Worm (Caenorhabditis elegans) whole organism, L4 larva: ENCODE results near the gene faah-1.
A peak's percentile ranks its signal among the peaks of the same experiment; 100 is the strongest.

Source experiments
- D1046.2 ChIP-seq: fragments of 200-800 bp; sonication (Bioruptor generic); IDR thresholded peaks from 2 replicates; pipeline ENCODE4 v1.3.6; 2022; ENCODE audit warnings: missing genetic modification characterization, missing compliant biosample characterization
- F10B5.3 ChIP-seq: sonication (generic microtip); optimal IDR thresholded peaks from 2 replicates; lab custom pipeline; 2016; ENCODE audit warnings: mild to moderate bottlenecking, missing genetic modification characterization, missing compliant biosample characterization
- F26F4.8 ChIP-seq: fragments of 200-800 bp; sonication (Bioruptor generic); conservative IDR thresholded peaks from 2 replicates; pipeline ENCODE4 v1.3.6; 2022; ENCODE audit warnings: missing genetic modification characterization, missing compliant biosample characterization
- F49E8.2 ChIP-seq: sonication (generic microtip); optimal IDR thresholded peaks from 2 replicates; lab custom pipeline; 2016; ENCODE audit warnings: missing compliant biosample characterization, mild to moderate bottlenecking, missing genetic modification characterization, borderline replicate concordance
- R02D3.7 ChIP-seq: fragments of 150-350 bp; sonication (generic microtip); optimal IDR thresholded peaks from 3 replicates; lab custom pipeline; 2014; ENCODE audit warnings: missing biosample characterization, missing genetic modification characterization
- T26A8.4 ChIP-seq: fragments of 200-800 bp; sonication (Bioruptor generic); IDR thresholded peaks from 2 replicates; pipeline ENCODE4 v1.3.6; 2022; ENCODE audit warnings: missing genetic modification characterization, missing compliant biosample characterization
- Y105C5A.15 ChIP-seq: fragments of 200-800 bp; sonication (Bioruptor generic); IDR thresholded peaks from 2 replicates; pipeline ENCODE4 v1.3.6; 2022; ENCODE audit warnings: missing genetic modification characterization, missing compliant biosample characterization
- Y48G9A.11 ChIP-seq: fragments of 200-800 bp; sonication (Bioruptor generic); IDR thresholded peaks from 2 replicates; pipeline ENCODE4 v1.3.6; 2022; ENCODE audit warnings: missing genetic modification reagents, missing genetic modification characterization, missing compliant biosample characterization
- Y75B8A.6 ChIP-seq: fragments of 200-800 bp; sonication (Bioruptor generic); IDR thresholded peaks from 2 replicates; pipeline ENCODE4 v1.3.6; 2022; ENCODE audit warnings: missing genetic modification reagents, missing genetic modification characterization, missing compliant biosample characterization
- aly-2 ChIP-seq: sonication (generic microtip); optimal IDR thresholded peaks from 2 replicates; lab custom pipeline; 2018; ENCODE audit warnings: missing biosample characterization, missing genetic modification characterization
- arid-1 ChIP-seq: fragments of 200-800 bp; sonication (Bioruptor generic); conservative IDR thresholded peaks from 2 replicates; pipeline ENCODE4 v1.3.6; 2022; ENCODE audit warnings: missing genetic modification reagents, missing genetic modification characterization, missing compliant biosample characterization
- attf-4 ChIP-seq: sonication (generic microtip); optimal IDR thresholded peaks from 3 replicates; lab custom pipeline; 2017; ENCODE audit warnings: missing biosample characterization, missing genetic modification characterization
- ceh-62 ChIP-seq: sonication (generic microtip); optimal IDR thresholded peaks from 2 replicates; lab custom pipeline; 2017; ENCODE audit warnings: missing biosample characterization, missing genetic modification characterization
- daf-16 ChIP-seq, 3 experiments: sonication (generic microtip); optimal IDR thresholded peaks; 2 replicates each; lab custom pipeline; 2016 to 2017; ENCODE audit warnings: missing genetic modification characterization in 3 of 3, missing genetic modification reagents in 3 of 3, mild to moderate bottlenecking in 2 of 3, missing compliant biosample characterization in 2 of 3, missing biosample characterization in 1 of 3, moderate library complexity in 1 of 3
- daf-19 ChIP-seq: fragments of 200-800 bp; sonication (Bioruptor generic); conservative IDR thresholded peaks from 2 replicates; pipeline ENCODE4 v1.3.6; 2022; ENCODE audit warnings: missing genetic modification characterization, missing compliant biosample characterization
- daf-8 ChIP-seq: fragments of 200-800 bp; sonication (Bioruptor generic); IDR thresholded peaks from 2 replicates; pipeline ENCODE4 v1.3.6; 2022; ENCODE audit warnings: missing genetic modification characterization, missing compliant biosample characterization
- dpl-1 ChIP-seq: fragments of 150-350 bp; optimal IDR thresholded peaks from 2 replicates; lab custom pipeline; 2014; ENCODE audit warnings: missing biosample characterization, missing genetic modification reagents, missing genetic modification characterization
- duxl-1 ChIP-seq: sonication (generic microtip); optimal IDR thresholded peaks from 2 replicates; lab custom pipeline; 2016; ENCODE audit warnings: mild to moderate bottlenecking, missing genetic modification characterization, moderate library complexity, missing compliant biosample characterization; ENCODE audit not compliant: poor library complexity
- egl-27 ChIP-seq: sonication (generic microtip); optimal IDR thresholded peaks from 3 replicates; lab custom pipeline; 2017; ENCODE audit warnings: missing biosample characterization, missing genetic modification reagents, missing genetic modification characterization
- fkh-10 ChIP-seq: fragments of 150-350 bp; optimal IDR thresholded peaks from 2 replicates; lab custom pipeline; 2014; ENCODE audit warnings: missing biosample characterization, missing genetic modification reagents, missing genetic modification characterization
- hlh-11 ChIP-seq: fragments of 200-800 bp; sonication (Bioruptor generic); optimal IDR thresholded peaks from 2 replicates; lab custom pipeline; 2018; ENCODE audit warnings: mild to moderate bottlenecking, missing genetic modification characterization, missing compliant biosample characterization
- hlh-30 ChIP-seq: sonication (generic microtip); optimal IDR thresholded peaks from 2 replicates; lab custom pipeline; 2017; ENCODE audit warnings: antibody characterized with exemption, mild to moderate bottlenecking, missing genetic modification characterization, missing compliant biosample characterization; ENCODE audit not compliant: insufficient read depth
- hmg-1.1 ChIP-seq: fragments of 200-800 bp; sonication (Bioruptor generic); IDR thresholded peaks from 2 replicates; pipeline ENCODE4 v1.3.6; 2022; ENCODE audit warnings: missing genetic modification reagents, missing genetic modification characterization, missing compliant biosample characterization
- jun-1 ChIP-seq: fragments of 150-350 bp; optimal IDR thresholded peaks from 2 replicates; lab custom pipeline; 2014; ENCODE audit warnings: missing biosample characterization, missing genetic modification reagents, missing genetic modification characterization
- lim-7 ChIP-seq: fragments of 200-800 bp; sonication (Bioruptor generic); IDR thresholded peaks from 2 replicates; pipeline ENCODE4 v1.3.6; 2022; ENCODE audit warnings: missing genetic modification characterization, missing compliant biosample characterization
- lin-13 ChIP-seq: fragments of 150-350 bp; optimal IDR thresholded peaks from 2 replicates; lab custom pipeline; 2014; ENCODE audit warnings: missing biosample characterization, missing genetic modification reagents, missing genetic modification characterization
- lin-38 ChIP-seq: fragments of 200-800 bp; sonication (Bioruptor generic); IDR thresholded peaks from 2 replicates; pipeline ENCODE4 v1.3.6; 2022; ENCODE audit warnings: missing genetic modification reagents, missing genetic modification characterization, missing compliant biosample characterization
- mdl-1 ChIP-seq, 2 experiments: fragments of 150-350 bp in 1 of 2; sonication (generic microtip) in 1 of 2; optimal IDR thresholded peaks; 2 replicates each; lab custom pipeline; 2014 to 2017; ENCODE audit warnings: missing biosample characterization in 2 of 2, missing genetic modification characterization in 2 of 2
- mes-2 ChIP-seq: sonication (generic microtip); optimal IDR thresholded peaks from 2 replicates; lab custom pipeline; 2016; ENCODE audit warnings: missing genotype, mild to moderate bottlenecking, missing genetic modification characterization, missing compliant biosample characterization; ENCODE audit not compliant: poor library complexity, severe bottlenecking
- mxl-2 ChIP-seq: fragments of 200-800 bp; sonication (Bioruptor generic); conservative IDR thresholded peaks from 2 replicates; pipeline ENCODE4 v1.3.6; 2022; ENCODE audit warnings: missing genetic modification reagents, missing genetic modification characterization, missing compliant biosample characterization
- mxl-3 ChIP-seq: fragments of 200-800 bp; sonication (Bioruptor generic); optimal IDR thresholded peaks from 2 replicates; lab custom pipeline; 2018; ENCODE audit warnings: mild to moderate bottlenecking, missing genetic modification characterization, missing compliant biosample characterization
- nhr-10 ChIP-seq: fragments of 150-350 bp; optimal IDR thresholded peaks from 2 replicates; lab custom pipeline; 2014; ENCODE audit warnings: missing biosample characterization, missing genetic modification characterization
- nhr-102 ChIP-seq: sonication (generic microtip); optimal IDR thresholded peaks from 2 replicates; lab custom pipeline; 2016; ENCODE audit warnings: mild to moderate bottlenecking, missing genetic modification characterization, moderate library complexity, missing compliant biosample characterization
- nhr-41 ChIP-seq: fragments of 200-800 bp; sonication (Bioruptor generic); IDR thresholded peaks from 2 replicates; pipeline ENCODE4 v1.3.6; 2022; ENCODE audit warnings: missing genetic modification reagents, missing genetic modification characterization, missing compliant biosample characterization
- nhr-42 ChIP-seq: fragments of 200-800 bp; sonication (Bioruptor generic); IDR thresholded peaks from 2 replicates; pipeline ENCODE4 v1.3.6; 2022; ENCODE audit warnings: missing genetic modification characterization, missing compliant biosample characterization
- nhr-48 ChIP-seq: sonication (generic microtip); optimal IDR thresholded peaks from 2 replicates; lab custom pipeline; 2016; ENCODE audit warnings: mild to moderate bottlenecking, missing genetic modification characterization, missing compliant biosample characterization
- php-3 ChIP-seq: fragments of 200-800 bp; sonication (Bioruptor generic); IDR thresholded peaks from 2 replicates; pipeline ENCODE4 v1.3.6; 2022; ENCODE audit warnings: missing genetic modification reagents, missing genetic modification characterization, missing compliant biosample characterization
- pqm-1 ChIP-seq: sonication (generic microtip); optimal IDR thresholded peaks from 2 replicates; lab custom pipeline; 2017; ENCODE audit warnings: missing biosample characterization, missing genetic modification characterization
- rbr-2 ChIP-seq: sonication (generic microtip); optimal IDR thresholded peaks from 2 replicates; lab custom pipeline; 2016; ENCODE audit warnings: missing genotype, missing genetic modification characterization, missing compliant biosample characterization
- sdz-12 ChIP-seq: fragments of 200-800 bp; sonication (Bioruptor generic); optimal IDR thresholded peaks from 2 replicates; lab custom pipeline; 2018; ENCODE audit warnings: mild to moderate bottlenecking, missing genetic modification characterization, missing compliant biosample characterization
- snpc-1.2 ChIP-seq: fragments of 200-800 bp; sonication (Bioruptor generic); IDR thresholded peaks from 2 replicates; pipeline ENCODE4 v1.3.6; 2022; ENCODE audit warnings: missing genetic modification reagents, missing genetic modification characterization, missing compliant biosample characterization
- spr-3 ChIP-seq: fragments of 200-800 bp; sonication (Bioruptor generic); optimal IDR thresholded peaks from 2 replicates; lab custom pipeline; 2018; ENCODE audit warnings: mild to moderate bottlenecking, missing genetic modification characterization, missing compliant biosample characterization
- tra-1 ChIP-seq: fragments of 200-800 bp; sonication (Bioruptor generic); IDR thresholded peaks from 2 replicates; pipeline ENCODE4 v1.3.6; 2022; ENCODE audit warnings: missing genetic modification reagents, missing genetic modification characterization, missing compliant biosample characterization
- unc-130 ChIP-seq: sonication (generic microtip); optimal IDR thresholded peaks from 2 replicates; lab custom pipeline; 2016; ENCODE audit warnings: missing genetic modification reagents, missing genetic modification characterization, missing compliant biosample characterization
- unc-62 ChIP-seq, 3 experiments: fragments of 150-350 bp in 1 of 3; sonication (generic microtip); optimal IDR thresholded peaks in 2 of 3; peaks in 1 of 3; 1 replicate in 1 of 3; 2 replicates in 2 of 3; lab custom pipeline; 2014 to 2017; ENCODE audit warnings: missing biosample characterization in 3 of 3, missing genetic modification characterization in 3 of 3, missing genetic modification reagents in 3 of 3, missing genotype in 1 of 3
- vab-7 ChIP-seq: fragments of 200-800 bp; sonication (Bioruptor generic); IDR thresholded peaks from 2 replicates; pipeline ENCODE4 v1.3.6; 2022; ENCODE audit warnings: missing genetic modification reagents, missing genetic modification characterization, missing compliant biosample characterization
- zag-1 ChIP-seq: fragments of 150-350 bp; optimal IDR thresholded peaks from 2 replicates; lab custom pipeline; 2014; ENCODE audit warnings: missing biosample characterization, missing genetic modification characterization
- zfp-2 ChIP-seq: sonication (generic microtip); optimal IDR thresholded peaks from 2 replicates; lab custom pipeline; 2016; ENCODE audit warnings: mild to moderate bottlenecking, missing genetic modification characterization, missing compliant biosample characterization
- zfp-3 ChIP-seq: fragments of 200-800 bp; sonication (Bioruptor generic); conservative IDR thresholded peaks from 2 replicates; pipeline ENCODE4 v1.3.6; 2022; ENCODE audit warnings: missing genetic modification reagents, missing genetic modification characterization, missing compliant biosample characterization
- zip-11 ChIP-seq: fragments of 200-800 bp; sonication (Bioruptor generic); IDR thresholded peaks from 2 replicates; pipeline ENCODE4 v1.3.6; 2022; ENCODE audit warnings: missing genetic modification characterization, missing compliant biosample characterization
- zip-2 ChIP-seq: fragments of 150-350 bp; optimal IDR thresholded peaks from 2 replicates; lab custom pipeline; 2014; ENCODE audit warnings: missing biosample characterization, missing genetic modification characterization

The faah-1 gene

ce11 chrIV:8133536-8133935, 25.7 kb upstream of the faah-1 start, which contains the start of gene sph-1 (continued):
- no peak for TF ChIP-seq F49E8.2 (tag; lab: Kevin White, UChicago)
- no peak for TF ChIP-seq mxl-2
- no peak for TF ChIP-seq Y105C5A.15 (GFP tag; lab: Robert Waterston, UW)
- no peak for TF ChIP-seq attf-4 (tag; lab: Kevin White, UChicago)
- TF ChIP-seq unc-130, result no peak
- TF ChIP-seq php-3 (GFP tag; lab: Robert Waterston, UW), result 0 out of 2 replicates have a peak, but pooled peaks have one; percentile 25
- no peak for TF ChIP-seq R02D3.7 (tag; lab: Kevin White, UChicago)
- no peak for TF ChIP-seq F10B5.3 (tag; lab: Kevin White, UChicago)
- no peak for TF ChIP-seq aly-2
- no peak for TF ChIP-seq rbr-2 (tag; lab: Kevin White, UChicago)
- no peak for TF ChIP-seq spr-3 (GFP tag; lab: Kevin White, UChicago)
- TF ChIP-seq daf-16 (GFP tag; optimal IDR thresholded peaks at IDR 0.05; lab: Kevin White, UChicago), result no peak
- peak; percentile 89 for TF ChIP-seq daf-16 (tag; optimal IDR thresholded peaks at IDR 0.05; lab: Kevin White, UChicago)
- TF ChIP-seq zfp-2 (tag; lab: Kevin White, UChicago), result no peak
- TF ChIP-seq nhr-41 (GFP tag; lab: Robert Waterston, UW), result no peak
- TF ChIP-seq zag-1 (tag; lab: Kevin White, UChicago), result no peak
- no peak for TF ChIP-seq duxl-1 (tag; lab: Kevin White, UChicago)
- TF ChIP-seq daf-19 (GFP tag; lab: Robert Waterston, UW), result no peak
- no peak for TF ChIP-seq dpl-1 (GFP tag; lab: Kevin White, UChicago)
- TF ChIP-seq fkh-10 (GFP tag; lab: Kevin White, UChicago), result no peak
- TF ChIP-seq nhr-102, result peak; percentile 49
- TF ChIP-seq Y48G9A.11 (GFP tag; lab: Robert Waterston, UW), result no peak
- no peak for TF ChIP-seq lin-13 (GFP tag; lab: Kevin White, UChicago)
- TF ChIP-seq hmg-1.1 (GFP tag; lab: Robert Waterston, UW), result peak; percentile 31; the same call in 1 of the 2 replicates
- no peak for TF ChIP-seq lim-7 (GFP tag; lab: Robert Waterston, UW)
- TF ChIP-seq zip-11 (GFP tag; lab: Robert Waterston, UW), result no peak
- TF ChIP-seq F26F4.8 (GFP tag; lab: Robert Waterston, UW), result no peak
- peak; percentile 43 for TF ChIP-seq lin-38 (GFP tag; lab: Robert Waterston, UW)
- no peak for TF ChIP-seq D1046.2 (GFP tag; lab: Robert Waterston, UW)
- no peak for TF ChIP-seq snpc-1.2 (GFP tag; lab: Robert Waterston, UW)
- TF ChIP-seq zip-2, result no peak
- no peak for TF ChIP-seq daf-8
- TF ChIP-seq ceh-62 (tag; lab: Kevin White, UChicago), result no peak
- peak; percentile 52 for TF ChIP-seq mes-2 (tag; lab: Kevin White, UChicago)
- no peak for TF ChIP-seq Y75B8A.6 (GFP tag; lab: Robert Waterston, UW)
- TF ChIP-seq pqm-1 (tag; lab: Kevin White, UChicago), result peak; percentile 63
- TF ChIP-seq zfp-3 (GFP tag; lab: Robert Waterston, UW), result no peak
- TF ChIP-seq unc-62 (GFP tag; optimal IDR thresholded peaks at IDR 0.05 in 1 of 2; lab: Kevin White, UChicago), result no peak
- TF ChIP-seq unc-62 (tag; optimal IDR thresholded peaks at IDR 0.05; lab: Kevin White, UChicago), result no peak
- TF ChIP-seq T26A8.4 (GFP tag; lab: Robert Waterston, UW), result no peak
- no peak for TF ChIP-seq nhr-48 (tag; lab: Kevin White, UChicago)
- peak; percentile 65 for TF ChIP-seq hlh-11 (tag; lab: Kevin White, UChicago)
- no peak for TF ChIP-seq egl-27 (tag; lab: Kevin White, UChicago)
- peak in 1 of 2 experiments; percentile 39 for TF ChIP-seq mdl-1 (tag; optimal IDR thresholded peaks at IDR 0.05; lab: Kevin White, UChicago)
- peak; percentile 76 for TF ChIP-seq hlh-30
- no peak for TF ChIP-seq jun-1 (tag; lab: Kevin White, UChicago)
- no peak for TF ChIP-seq sdz-12
- TF ChIP-seq arid-1, result no peak
- peak; percentile 50 for TF ChIP-seq nhr-10 (tag; lab: Kevin White, UChicago)
- no peak for TF ChIP-seq vab-7 (GFP tag; lab: Robert Waterston, UW)
- TF ChIP-seq tra-1 (GFP tag; lab: Robert Waterston, UW), result no peak
- no peak for TF ChIP-seq nhr-42 (GFP tag; lab: Robert Waterston, UW)
- TF ChIP-seq mxl-3 (GFP tag; lab: Kevin White, UChicago), result peak; percentile 15
